Fruit fly (Drosophila melanogaster) whole organism, embryonic: Measurements from ENCODE around the gene rtv.

Experiments used
- B-H2 ChIP-seq: fragments of 200-800 bp; sonication (Bioruptor generic); optimal IDR thresholded peaks from 2 replicates; lab custom pipeline; 2018; ENCODE audit warnings: missing biosample characterization, mild to moderate bottlenecking, missing genetic modification characterization
- CG18599 ChIP-seq: fragments of 200-800 bp; sonication (Bioruptor generic); optimal IDR thresholded peaks from 3 replicates; lab custom pipeline; 2017; ENCODE audit warnings: missing biosample characterization, missing genetic modification characterization, mild to moderate bottlenecking, moderate library complexity, missing genetic modification reagents
- CG3407 ChIP-seq: fragments of 200-800 bp; sonication (Bioruptor generic); optimal IDR thresholded peaks from 2 replicates; lab custom pipeline; 2018; ENCODE audit warnings: missing biosample characterization, mild to moderate bottlenecking, missing genetic modification characterization
- NFAT ChIP-seq: fragments of 200-800 bp; sonication (Bioruptor generic); IDR thresholded peaks from 2 replicates; pipeline ENCODE4 v1.3.6; 2022; ENCODE audit warnings: missing biosample characterization, missing genetic modification characterization
- TFAM ChIP-seq: fragments of 200-800 bp; sonication (Bioruptor generic); optimal IDR thresholded peaks from 2 replicates; lab custom pipeline; 2017; ENCODE audit warnings: missing biosample characterization, missing genetic modification characterization, inconsistent platforms
- bigmax ChIP-seq: fragments of 200-800 bp; sonication (Bioruptor generic); optimal IDR thresholded peaks from 2 replicates; lab custom pipeline; 2018; ENCODE audit warnings: missing biosample characterization, mild to moderate bottlenecking, missing genetic modification characterization
- btn ChIP-seq: fragments of 200-800 bp; sonication (Bioruptor generic); optimal IDR thresholded peaks from 2 replicates; lab custom pipeline; 2016; ENCODE audit warnings: missing biosample characterization, missing genetic modification characterization
- hkb ChIP-seq, 2 experiments: fragments of 200-800 bp in 1 of 2; fragments of >200 bp in 1 of 2; sonication (Bioruptor generic) in 1 of 2; IDR thresholded peaks in 1 of 2; optimal IDR thresholded peaks in 1 of 2; 2 replicates each; pipeline versions ENCODE4 v1.3.6 to Lab custom; 2017 to 2022; ENCODE audit warnings: missing biosample characterization in 1 of 2, missing genetic modification characterization in 1 of 2
- nau ChIP-seq: fragments of 200-800 bp; sonication (Bioruptor generic); optimal IDR thresholded peaks from 3 replicates; lab custom pipeline; 2017; ENCODE audit warnings: missing biosample characterization, mild to moderate bottlenecking, missing genetic modification characterization, missing genetic modification reagents
- pfk ChIP-seq: fragments of 200-800 bp; sonication (Bioruptor generic); optimal IDR thresholded peaks from 2 replicates; lab custom pipeline; 2018; ENCODE audit warnings: missing biosample characterization, mild to moderate bottlenecking, missing genetic modification characterization, moderate library complexity
- run ChIP-seq: fragments of 200-800 bp; sonication (Bioruptor generic); optimal IDR thresholded peaks from 3 replicates; lab custom pipeline; 2018; ENCODE audit warnings: missing biosample characterization, mild to moderate bottlenecking, missing genetic modification characterization
- tx ChIP-seq: fragments of 200-800 bp; sonication (Bioruptor generic); optimal IDR thresholded peaks from 2 replicates; lab custom pipeline; 2016; ENCODE audit warnings: missing biosample characterization, missing genetic modification characterization
- usp ChIP-seq: fragments of >200 bp; optimal IDR thresholded peaks from 2 replicates; lab custom pipeline; 2017; ENCODE audit warnings: missing biosample characterization, missing genetic modification characterization
- vnd ChIP-seq: fragments of 200-800 bp; sonication (Bioruptor generic); IDR thresholded peaks from 3 replicates; pipeline ENCODE4 v1.3.6; 2022; ENCODE audit warnings: missing biosample characterization, missing genetic modification characterization; ENCODE audit not compliant: partially characterized antibody

- no peak for TF ChIP-seq usp (GFP tag; lab: Kevin White, UChicago)
- peak; percentile 3 for TF ChIP-seq tx (GFP tag; lab: Kevin White, UChicago)
- TF ChIP-seq vnd (GFP tag; lab: Robert Waterston, UW): peak; percentile 70
- TF ChIP-seq pfk (GFP tag; lab: Kevin White, UChicago): no peak
- TF ChIP-seq bigmax (GFP tag; lab: Kevin White, UChicago): no peak
- no peak for TF ChIP-seq NFAT
- no peak for TF ChIP-seq nau (GFP tag; lab: Kevin White, UChicago)
- no peak for TF ChIP-seq hkb (optimal IDR thresholded peaks at IDR 0.05; lab: Kevin White, UChicago)
- peak; percentile 25; the same call in 1 of the 2 replicates for TF ChIP-seq hkb (GFP tag; IDR thresholded peaks at IDR 0.05; lab: Robert Waterston, UW)
- no peak for TF ChIP-seq CG3407
- TF ChIP-seq B-H2 (GFP tag; lab: Kevin White, UChicago): peak; percentile 11
- no peak for TF ChIP-seq run (tag; lab: Kevin White, UChicago)
- no peak for TF ChIP-seq CG18599 (GFP tag; lab: Kevin White, UChicago)
- TF ChIP-seq TFAM (GFP tag; lab: Kevin White, UChicago): no peak
- no peak for TF ChIP-seq btn (GFP tag; lab: Kevin White, UChicago)
Measured at dm6 chrX:11137566-11138186, 16.1 kb downstream of the rtv start, which contains the start of gene CDK2AP1.
